Fruit fly (Drosophila melanogaster): ENCODE data around the gene CG13310.

Gene CG13310

DNA sequence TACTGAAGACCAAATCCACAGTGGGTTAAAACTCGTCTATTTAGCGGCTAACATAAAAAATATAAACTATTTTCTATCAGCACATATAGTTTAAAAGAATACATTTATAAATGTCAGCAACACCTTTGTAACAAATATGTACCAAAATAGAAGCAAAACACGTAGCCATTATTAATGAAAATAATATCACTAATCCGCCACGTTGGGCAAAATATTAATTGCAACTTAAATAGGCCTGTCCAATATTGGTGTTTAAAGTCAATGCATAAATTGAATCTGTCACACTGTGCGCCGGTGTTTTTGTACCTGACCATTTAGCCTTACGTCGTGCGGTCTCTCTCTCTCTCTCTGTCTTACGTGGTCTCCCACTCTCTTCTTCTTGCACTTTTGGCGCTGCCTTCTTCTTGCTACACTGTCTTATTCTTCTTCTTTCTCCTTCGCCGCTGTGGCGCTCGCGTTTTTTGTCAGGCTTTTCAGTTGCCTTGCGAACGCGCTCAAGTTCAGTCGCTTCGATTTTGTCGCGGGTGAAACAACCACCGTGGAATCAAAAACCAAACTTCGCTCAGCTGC is 34.3 kb downstream of the CG13310 start (continued):
- TF ChIP-seq abd-A (tag; optimal IDR thresholded peaks at IDR 0.05): peak; percentile 73
- peak; percentile 26 for TF ChIP-seq pzg (GFP tag; optimal IDR thresholded peaks at IDR 0.05)
- TF ChIP-seq ranshi (GFP tag; IDR thresholded peaks at IDR 0.05): peak; percentile 97
- TF ChIP-seq Sry-β (GFP tag; optimal IDR thresholded peaks at IDR 0.05): peak; percentile 71
- peak; percentile 98 for TF ChIP-seq slbo (GFP tag; IDR thresholded peaks at IDR 0.05)
- peak; percentile 99 for TF ChIP-seq CG2120 (GFP tag; optimal IDR thresholded peaks at IDR 0.05)
- TF ChIP-seq en (GFP tag; optimal IDR thresholded peaks at IDR 0.05): peak; percentile 96
- peak; percentile 97 for TF ChIP-seq ewg (GFP tag; optimal IDR thresholded peaks at IDR 0.05)
- TF ChIP-seq dimm (GFP tag; IDR thresholded peaks at IDR 0.05): peak; percentile 92
- TF ChIP-seq CG10321 (GFP tag; IDR thresholded peaks at IDR 0.05): peak; percentile 84
- peak; percentile 97 for TF ChIP-seq Atf3 (GFP tag; optimal IDR thresholded peaks at IDR 0.05)
- TF ChIP-seq ara (GFP tag; IDR thresholded peaks at IDR 0.05): peak; percentile 96
- peak; percentile 40; the same call in 1 of the 3 replicates for TF ChIP-seq CG7963 (GFP tag; IDR thresholded peaks at IDR 0.05; ENCODE audit: partially characterized antibody)
- TF ChIP-seq esg (GFP tag; conservative IDR thresholded peaks at IDR 0.05): peak; percentile 99
- peak; percentile 97 for TF ChIP-seq salm (tag; optimal IDR thresholded peaks at IDR 0.05)
- TF ChIP-seq CG33213 (GFP tag; optimal IDR thresholded peaks at IDR 0.05): peak; percentile 86
- peak; percentile 97 for TF ChIP-seq CG11247 (GFP tag; IDR thresholded peaks at IDR 0.05)
- peak; percentile 75 for TF ChIP-seq vnd (GFP tag; IDR thresholded peaks at IDR 0.05; ENCODE audit: partially characterized antibody)
- TF ChIP-seq PHDP (tag; optimal IDR thresholded peaks at IDR 0.05): peak; percentile 98
- TF ChIP-seq Stat92E (GFP tag; optimal IDR thresholded peaks at IDR 0.05): peak in 1 of 3 experiments; percentile 93
- TF ChIP-seq CG5245 (GFP tag; optimal IDR thresholded peaks at IDR 0.05): peak; percentile 95
- TF ChIP-seq CG18599 (GFP tag; optimal IDR thresholded peaks at IDR 0.05): peak; percentile 98
- TF ChIP-seq gem (tag; optimal IDR thresholded peaks at IDR 0.05): peak; percentile 99
- TF ChIP-seq Opbp (GFP tag; IDR thresholded peaks at IDR 0.05; ENCODE audit: partially characterized antibody): no peak
- TF ChIP-seq pho (GFP tag; optimal IDR thresholded peaks at IDR 0.05): peak; percentile 98
- TF ChIP-seq luna (GFP tag; optimal IDR thresholded peaks at IDR 0.05): peak; percentile 70
- no peak for TF ChIP-seq D (optimal IDR thresholded peaks at IDR 0.05)
- TF ChIP-seq D (GFP tag; optimal IDR thresholded peaks at IDR 0.05): peak; percentile 99
- peak; percentile 99 for TF ChIP-seq Atf-2 (GFP tag; optimal IDR thresholded peaks at IDR 0.05)
- peak; percentile 93 for TF ChIP-seq CG12104 (GFP tag; optimal IDR thresholded peaks at IDR 0.05)
- peak; percentile 86 for TF ChIP-seq pb (GFP tag; optimal IDR thresholded peaks at IDR 0.05)
- TF ChIP-seq CG10979 (tag; optimal IDR thresholded peaks at IDR 0.05): peak; percentile 98
- peak; percentile 93 for TF ChIP-seq dm (GFP tag; optimal IDR thresholded peaks at IDR 0.05)
- TF ChIP-seq sd (tag; optimal IDR thresholded peaks at IDR 0.05): peak; percentile 91
- peak; percentile 98 for TF ChIP-seq CG3281 (GFP tag; optimal IDR thresholded peaks at IDR 0.05)
- peak; percentile 96 for TF ChIP-seq CG13296 (GFP tag; optimal IDR thresholded peaks at IDR 0.05)
- peak; percentile 99 for TF ChIP-seq HmgZ (tag; optimal IDR thresholded peaks at IDR 0.05)
- peak; percentile 91 for TF ChIP-seq Doc2 (GFP tag; IDR thresholded peaks at IDR 0.05)
- TF ChIP-seq CG1832 (GFP tag; optimal IDR thresholded peaks at IDR 0.05): no peak
- TF ChIP-seq CG8359 (GFP tag; optimal IDR thresholded peaks at IDR 0.05; ENCODE audit: borderline replicate concordance): peak; percentile 87
- peak; percentile 97 for TF ChIP-seq CG9215 (GFP tag; IDR thresholded peaks at IDR 0.05)
- peak; percentile 97 for TF ChIP-seq CG12071 (GFP tag; optimal IDR thresholded peaks at IDR 0.05)
- TF ChIP-seq CG8290 (GFP tag; optimal IDR thresholded peaks at IDR 0.05): peak; percentile 75
- TF ChIP-seq CG8290 (tag; optimal IDR thresholded peaks at IDR 0.05): peak; percentile 93 to 95
- peak; percentile 96 for TF ChIP-seq B-H2 (GFP tag; optimal IDR thresholded peaks at IDR 0.05)
- peak; percentile 98 for TF ChIP-seq al (GFP tag; IDR thresholded peaks at IDR 0.05)
- TF ChIP-seq CG1024 (GFP tag; IDR thresholded peaks at IDR 0.05): peak; percentile 91
- TF ChIP-seq Trl (optimal IDR thresholded peaks at IDR 0.05): peak; percentile 56 to 79
- peak; percentile 95 for TF ChIP-seq Trl (GFP tag; optimal IDR thresholded peaks at IDR 0.05)
- peak; percentile 95 for TF ChIP-seq gce (GFP tag; IDR thresholded peaks at IDR 0.05)
- TF ChIP-seq Oaz (GFP tag; IDR thresholded peaks at IDR 0.05): peak; percentile 97

Measured in whole organism, embryonic.